Fruit fly (Drosophila melanogaster): ENCODE data around the gene CG13293.

dm6 chr3L:6108264-6109060 lies 25.8 kb downstream of the CG13293 start:
- TF ChIP-seq Dfd (GFP tag; optimal IDR thresholded peaks at IDR 0.05): no peak
- TF ChIP-seq CG32264 (GFP tag; optimal IDR thresholded peaks at IDR 0.05): no peak

All from whole organism, wandering third instar larva.